Worm (Caenorhabditis elegans) whole organism, young adult: Measurements from ENCODE around the gene Y51A2D.8.

Experiments
- B0019.2 ChIP-seq: fragments of 200-800 bp; sonication (Bioruptor generic); conservative IDR thresholded peaks from 2 replicates; pipeline ENCODE4 v1.3.6; 2022; ENCODE audit warnings: missing genetic modification reagents, missing genetic modification characterization, missing compliant biosample characterization
- F57C9.4 ChIP-seq: sonication (generic microtip); optimal IDR thresholded peaks from 2 replicates; lab custom pipeline; 2017; ENCODE audit warnings: mild to moderate bottlenecking, missing genetic modification characterization, missing compliant biosample characterization
- Y79H2A.3 ChIP-seq: fragments of 200-800 bp; sonication (Bioruptor generic); conservative IDR thresholded peaks from 2 replicates; pipeline ENCODE4 v1.3.6; 2022; ENCODE audit warnings: missing genetic modification reagents, missing genetic modification characterization, missing compliant biosample characterization
- ama-1 ChIP-seq, 3 experiments: fragments of 150-350 bp in 1 of 3; sonication (generic microtip) in 2 of 3; optimal IDR thresholded peaks; 2 replicates each; lab custom pipeline; 2014 to 2018; ENCODE audit warnings: missing biosample characterization in 2 of 3, missing genetic modification characterization in 2 of 3, missing genetic modification reagents in 2 of 3
- ceh-27 ChIP-seq: fragments of 200-800 bp; sonication (Bioruptor generic); optimal IDR thresholded peaks from 2 replicates; lab custom pipeline; 2018; ENCODE audit warnings: mild to moderate bottlenecking, missing genetic modification characterization, moderate library complexity, missing compliant biosample characterization
- dox-1 ChIP-seq: fragments of 200-800 bp; sonication (Bioruptor generic); IDR thresholded peaks from 2 replicates; pipeline ENCODE4 v1.3.6; 2022; ENCODE audit warnings: missing genetic modification reagents, missing genetic modification characterization, missing compliant biosample characterization
- fkh-3 ChIP-seq: sonication (generic microtip); optimal IDR thresholded peaks from 2 replicates; lab custom pipeline; 2016; ENCODE audit warnings: mild to moderate bottlenecking, missing genetic modification characterization, missing compliant biosample characterization
- nfya-2 ChIP-seq: fragments of 200-800 bp; sonication (Bioruptor generic); IDR thresholded peaks from 2 replicates; pipeline ENCODE4 v1.3.6; 2022; ENCODE audit warnings: missing genetic modification reagents, missing genetic modification characterization, missing compliant biosample characterization
- nhr-179 ChIP-seq: sonication (generic microtip); optimal IDR thresholded peaks from 2 replicates; lab custom pipeline; 2016; ENCODE audit warnings: mild to moderate bottlenecking, missing genetic modification characterization, missing compliant biosample characterization
- rec-8 ChIP-seq, 2 experiments: sonication (generic microtip); optimal IDR thresholded peaks; 2 replicates each; lab custom pipeline; 2016; ENCODE audit warnings: mild to moderate bottlenecking in 2 of 2, missing genetic modification characterization in 2 of 2, missing genetic modification reagents in 2 of 2, missing genotype in 2 of 2, missing biosample characterization in 1 of 2, missing compliant biosample characterization in 1 of 2, moderate library complexity in 1 of 2
- snpc-4 ChIP-seq, 5 experiments: fragments of 150-350 bp in 1 of 5; sonication (generic microtip) in 4 of 5; optimal IDR thresholded peaks; 2 replicates each; lab custom pipeline; 2014 to 2018; ENCODE audit warnings: missing genetic modification characterization in 5 of 5, missing biosample characterization in 3 of 5, antibody characterized with exemption in 2 of 5, mild to moderate bottlenecking in 2 of 5, missing compliant biosample characterization in 2 of 5, missing genotype in 2 of 5, moderate library complexity in 2 of 5, missing genetic modification reagents in 1 of 5
- tbx-9 ChIP-seq: sonication (generic microtip); optimal IDR thresholded peaks from 2 replicates; lab custom pipeline; 2016; ENCODE audit warnings: borderline replicate concordance, missing genetic modification characterization, inconsistent platforms, missing compliant biosample characterization

DNA sequence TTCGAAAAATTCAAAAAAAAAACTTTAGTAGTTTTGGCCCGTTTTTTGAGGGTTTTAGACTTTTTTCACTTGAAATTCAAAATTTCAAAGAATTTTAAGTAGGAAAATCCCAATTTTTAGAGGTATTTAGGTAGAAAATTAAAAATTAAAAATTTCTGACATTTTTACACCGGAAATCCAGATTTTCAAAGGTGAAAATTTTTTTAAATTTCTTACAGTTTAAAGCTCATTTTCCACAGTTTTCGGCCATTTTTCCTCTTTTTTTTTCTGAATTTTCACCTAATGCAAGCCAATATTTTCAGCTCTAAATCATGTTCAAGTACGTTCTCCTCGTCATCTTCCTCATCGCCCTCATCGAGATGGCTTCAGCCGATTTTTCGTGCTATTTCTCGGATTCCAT lies 28.7 kb upstream of the Y51A2D.8 start, which contains the start of gene txt-14:
- TF ChIP-seq fkh-3 (tag; lab: Kevin White, UChicago) (no peak), rec-8 (tag; optimal IDR thresholded peaks at IDR 0.05; lab: Kevin White, UChicago) (no peak), ceh-27 (GFP tag; lab: Kevin White, UChicago) (no peak), dox-1 (no peak), snpc-4 (GFP tag; optimal IDR thresholded peaks at IDR 0.05; lab: Kevin White, UChicago) (no peak), snpc-4 (tag; optimal IDR thresholded peaks at IDR 0.05; lab: Kevin White, UChicago) (no peak), nhr-179 (tag; lab: Kevin White, UChicago) (no peak), tbx-9 (tag; lab: Kevin White, UChicago) (no peak), nfya-2 (no peak), B0019.2 (GFP tag; lab: Robert Waterston, UW) (no peak), Y79H2A.3 (no peak), F57C9.4 (tag; lab: Kevin White, UChicago) (no peak), ama-1 (optimal IDR thresholded peaks at IDR 0.05; lab: Kevin White, UChicago) (no peak), ama-1 (GFP tag; optimal IDR thresholded peaks at IDR 0.05; lab: Kevin White, UChicago) (no peak)
